Worm (Caenorhabditis elegans) whole organism, mixed stage, embryonic: ENCODE results near the gene mltn-6.

Source experiments
- M03D4.4 ChIP-seq: sonication (generic microtip); optimal IDR thresholded peaks from 2 replicates; lab custom pipeline; 2017; ENCODE audit warnings: mild to moderate bottlenecking, missing genetic modification characterization, missing compliant biosample characterization
- bed-3 ChIP-seq: fragments of 200-800 bp; sonication (Bioruptor generic); optimal IDR thresholded peaks from 3 replicates; lab custom pipeline; 2018; ENCODE audit warnings: mild to moderate bottlenecking, missing genetic modification characterization, moderate library complexity, missing compliant biosample characterization
- blmp-1 ChIP-seq: fragments of 150-350 bp; optimal IDR thresholded peaks from 2 replicates; lab custom pipeline; 2014; ENCODE audit warnings: missing biosample characterization, missing genetic modification characterization
- ceh-39 ChIP-seq: fragments of 150-350 bp; optimal IDR thresholded peaks from 2 replicates; lab custom pipeline; 2014; ENCODE audit warnings: missing biosample characterization, missing genetic modification characterization
- ceh-43 ChIP-seq: fragments of 200-800 bp; sonication (Bioruptor generic); optimal IDR thresholded peaks from 2 replicates; lab custom pipeline; 2018; ENCODE audit warnings: mild to moderate bottlenecking, missing genetic modification characterization, moderate library complexity, missing compliant biosample characterization
- ceh-83 ChIP-seq: fragments of 200-800 bp; sonication (Bioruptor generic); optimal IDR thresholded peaks from 2 replicates; lab custom pipeline; 2018; ENCODE audit warnings: mild to moderate bottlenecking, missing genetic modification characterization, missing compliant biosample characterization
- ces-1 ChIP-seq: fragments of 150-350 bp; optimal IDR thresholded peaks from 2 replicates; lab custom pipeline; 2014; ENCODE audit warnings: missing biosample characterization, missing genetic modification reagents, missing genetic modification characterization
- cnd-1 ChIP-seq: fragments of 200-800 bp; sonication (Bioruptor generic); optimal IDR thresholded peaks from 2 replicates; lab custom pipeline; 2018; ENCODE audit warnings: mild to moderate bottlenecking, missing genetic modification characterization, missing compliant biosample characterization
- drap-1 ChIP-seq: fragments of 200-800 bp; sonication (Bioruptor generic); optimal IDR thresholded peaks from 3 replicates; lab custom pipeline; 2018; ENCODE audit warnings: mild to moderate bottlenecking, missing genetic modification characterization, missing compliant biosample characterization
- elt-1 ChIP-seq: sonication (generic microtip); optimal IDR thresholded peaks from 2 replicates; lab custom pipeline; 2017; ENCODE audit warnings: missing genetic modification characterization, mild to moderate bottlenecking, missing compliant biosample characterization, antibody characterized with exemption, moderate library complexity, borderline replicate concordance; ENCODE audit not compliant: insufficient read depth
- elt-3 ChIP-seq: fragments of 150-350 bp; optimal IDR thresholded peaks from 2 replicates; lab custom pipeline; 2014; ENCODE audit warnings: missing biosample characterization, missing genetic modification characterization
- flh-1 ChIP-seq: fragments of 200-800 bp; sonication (Bioruptor generic); optimal IDR thresholded peaks from 2 replicates; lab custom pipeline; 2018; ENCODE audit warnings: mild to moderate bottlenecking, missing genetic modification characterization, moderate library complexity, missing compliant biosample characterization
- ham-2 ChIP-seq: fragments of 200-800 bp; sonication (Bioruptor generic); optimal IDR thresholded peaks from 2 replicates; lab custom pipeline; 2018; ENCODE audit warnings: mild to moderate bottlenecking, missing genetic modification characterization, missing compliant biosample characterization
- lin-13 ChIP-seq: fragments of 150-350 bp; optimal IDR thresholded peaks from 2 replicates; lab custom pipeline; 2014; ENCODE audit warnings: missing biosample characterization, missing genetic modification characterization
- lin-32 ChIP-seq: fragments of 200-800 bp; sonication (Bioruptor generic); optimal IDR thresholded peaks from 2 replicates; lab custom pipeline; 2018; ENCODE audit warnings: mild to moderate bottlenecking, missing genetic modification characterization, missing compliant biosample characterization
- mab-5 ChIP-seq: fragments of 150-350 bp; optimal IDR thresholded peaks from 2 replicates; lab custom pipeline; 2014; ENCODE audit warnings: missing biosample characterization, missing genetic modification characterization
- mep-1 ChIP-seq: fragments of 150-350 bp; optimal IDR thresholded peaks from 2 replicates; lab custom pipeline; 2017; ENCODE audit warnings: missing biosample characterization, missing genetic modification reagents, missing genetic modification characterization, inconsistent platforms
- mls-2 ChIP-seq: sonication (generic microtip); optimal IDR thresholded peaks from 2 replicates; lab custom pipeline; 2016; ENCODE audit warnings: mild to moderate bottlenecking, missing genetic modification characterization, moderate library complexity, missing compliant biosample characterization
- nhr-2 ChIP-seq: fragments of 150-350 bp; optimal IDR thresholded peaks from 2 replicates; lab custom pipeline; 2014; ENCODE audit warnings: missing biosample characterization, missing genetic modification characterization
- nhr-237 ChIP-seq: fragments of 150-350 bp; optimal IDR thresholded peaks from 2 replicates; lab custom pipeline; 2014; ENCODE audit warnings: missing biosample characterization, missing genetic modification characterization
- nhr-28 ChIP-seq: fragments of 150-350 bp; optimal IDR thresholded peaks from 2 replicates; lab custom pipeline; 2014; ENCODE audit warnings: missing biosample characterization, missing genetic modification characterization
- nhr-76 ChIP-seq: sonication (generic microtip); optimal IDR thresholded peaks from 2 replicates; lab custom pipeline; 2017; ENCODE audit warnings: missing biosample characterization, missing genetic modification characterization
- pha-4 ChIP-seq: fragments of 150-350 bp; optimal IDR thresholded peaks from 2 replicates; lab custom pipeline; 2018; ENCODE audit warnings: missing biosample characterization, missing genetic modification reagents, missing genetic modification characterization
- sem-2 ChIP-seq: fragments of 200-800 bp; sonication (Bioruptor generic); optimal IDR thresholded peaks from 2 replicates; lab custom pipeline; 2018; ENCODE audit warnings: mild to moderate bottlenecking, missing genetic modification characterization, missing compliant biosample characterization
- snpc-4 ChIP-seq: fragments of 150-350 bp; optimal IDR thresholded peaks from 2 replicates; lab custom pipeline; 2014; ENCODE audit warnings: missing biosample characterization, missing genetic modification characterization
- sptf-1 ChIP-seq: sonication (generic microtip); optimal IDR thresholded peaks from 2 replicates; lab custom pipeline; 2017; ENCODE audit warnings: mild to moderate bottlenecking, missing genetic modification characterization, moderate library complexity, missing compliant biosample characterization
- tbx-8 ChIP-seq: fragments of 200-800 bp; sonication (Bioruptor generic); optimal IDR thresholded peaks from 2 replicates; lab custom pipeline; 2018; ENCODE audit warnings: mild to moderate bottlenecking, missing genetic modification characterization, moderate library complexity, missing compliant biosample characterization
- unc-120 ChIP-seq: sonication (generic microtip); optimal IDR thresholded peaks from 2 replicates; lab custom pipeline; 2017; ENCODE audit warnings: missing genetic modification characterization, missing compliant biosample characterization; ENCODE audit not compliant: poor library complexity, severe bottlenecking
- unc-39 ChIP-seq: fragments of 150-350 bp; optimal IDR thresholded peaks from 2 replicates; lab custom pipeline; 2014; ENCODE audit warnings: missing biosample characterization, missing genetic modification characterization
- unc-62 ChIP-seq: fragments of 150-350 bp; optimal IDR thresholded peaks from 2 replicates; lab custom pipeline; 2014; ENCODE audit warnings: missing biosample characterization, missing genetic modification reagents, missing genetic modification characterization
- zip-8 ChIP-seq: fragments of 150-350 bp; optimal IDR thresholded peaks from 2 replicates; lab custom pipeline; 2014; ENCODE audit warnings: missing biosample characterization, missing genetic modification characterization
- ztf-11 ChIP-seq: fragments of 150-350 bp; optimal IDR thresholded peaks from 2 replicates; lab custom pipeline; 2014; ENCODE audit warnings: missing biosample characterization, missing genetic modification characterization

Gene mltn-6

DNA sequence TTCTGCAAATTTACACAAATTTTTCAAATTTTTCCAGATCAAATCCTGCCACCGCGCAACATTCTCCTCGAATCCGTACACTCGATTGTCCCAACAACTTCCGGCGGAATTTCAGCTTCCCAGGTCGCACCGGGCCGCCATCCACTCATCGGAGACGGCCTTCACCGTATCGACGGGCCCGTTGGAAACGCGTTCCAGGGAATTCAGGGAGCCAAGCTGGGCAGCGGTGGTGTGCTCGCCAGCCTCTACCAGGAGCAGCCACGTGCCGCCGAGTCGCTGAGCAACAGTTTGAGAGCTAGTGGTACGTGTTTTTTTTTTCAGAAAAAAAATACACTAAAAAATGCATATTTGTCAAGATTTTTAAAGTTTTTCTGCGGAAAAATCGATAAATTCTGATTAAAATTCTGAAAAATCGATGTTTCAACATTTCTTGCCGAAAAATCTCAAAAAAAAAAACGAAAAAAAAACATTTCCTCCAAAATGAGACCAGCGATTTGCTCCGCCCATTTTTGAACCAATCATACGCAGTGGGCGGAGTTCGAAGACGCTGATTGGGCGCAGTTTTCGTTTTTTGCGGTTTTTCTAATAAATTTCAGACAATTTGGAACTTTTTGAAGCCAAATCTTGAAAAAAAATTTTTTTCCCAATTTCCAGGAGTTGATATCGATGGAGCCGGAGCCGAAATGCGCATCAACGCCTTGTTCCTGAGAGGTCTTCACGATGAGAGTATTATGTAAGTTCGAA, 7.6 kb upstream of the mltn-6 start:
- TF ChIP-seq M03D4.4 (tag; lab: Kevin White, UChicago) (no peak), ceh-83 (GFP tag; lab: Kevin White, UChicago) (no peak), nhr-2 (tag; lab: Kevin White, UChicago) (no peak), ztf-11 (no peak), unc-120 (tag; lab: Kevin White, UChicago) (no peak), elt-3 (tag; lab: Kevin White, UChicago) (no peak), unc-62 (GFP tag; lab: Kevin White, UChicago) (no peak), elt-1 (tag; lab: Kevin White, UChicago) (no peak), drap-1 (GFP tag; lab: Kevin White, UChicago) (no peak), lin-13 (tag; lab: Kevin White, UChicago) (no peak), ceh-39 (no peak), tbx-8 (GFP tag; lab: Kevin White, UChicago) (no peak), snpc-4 (tag; lab: Kevin White, UChicago) (no peak), nhr-28 (tag; lab: Kevin White, UChicago) (no peak), flh-1 (GFP tag; lab: Kevin White, UChicago) (no peak), blmp-1 (tag; lab: Kevin White, UChicago) (no peak), unc-39 (tag; lab: Kevin White, UChicago) (no peak), sptf-1 (tag; lab: Kevin White, UChicago) (no peak), mls-2 (no peak), mep-1 (no peak)

DNA sequence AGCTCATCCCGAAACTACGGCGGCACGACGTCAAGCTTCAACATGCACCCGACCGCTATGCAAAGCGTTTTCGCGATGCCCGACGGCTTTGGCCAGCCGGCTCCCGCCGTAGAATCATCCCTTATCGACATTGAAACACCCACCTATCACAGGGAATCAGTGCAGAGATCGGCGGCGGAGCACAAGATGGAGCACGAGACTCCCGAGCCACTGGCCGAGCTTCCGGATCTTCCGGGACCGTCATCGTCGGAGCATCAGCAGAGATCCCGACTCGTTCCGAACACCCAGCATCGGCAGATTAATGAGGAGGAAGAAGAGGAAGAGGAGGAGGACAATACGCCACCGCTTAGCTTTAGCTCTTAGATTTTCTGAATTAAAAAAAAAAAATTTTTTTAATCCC, 6.3 kb upstream of the mltn-6 start:
- no peak for TF ChIP-seq mab-5 (tag; lab: Kevin White, UChicago)
- no peak for TF ChIP-seq cnd-1 (tag; lab: Kevin White, UChicago)
- TF ChIP-seq ham-2 (GFP tag; lab: Kevin White, UChicago) = no peak
- TF ChIP-seq mls-2 = no peak
- TF ChIP-seq lin-32 (GFP tag; lab: Kevin White, UChicago) = no peak
- no peak for TF ChIP-seq sem-2
- TF ChIP-seq nhr-237 (tag; lab: Kevin White, UChicago) = no peak
- TF ChIP-seq ceh-39 = no peak
- no peak for TF ChIP-seq elt-1 (tag; lab: Kevin White, UChicago)
- no peak for TF ChIP-seq nhr-2 (tag; lab: Kevin White, UChicago)
- TF ChIP-seq snpc-4 (tag; lab: Kevin White, UChicago) = no peak
- no peak for TF ChIP-seq blmp-1 (tag; lab: Kevin White, UChicago)

DNA sequence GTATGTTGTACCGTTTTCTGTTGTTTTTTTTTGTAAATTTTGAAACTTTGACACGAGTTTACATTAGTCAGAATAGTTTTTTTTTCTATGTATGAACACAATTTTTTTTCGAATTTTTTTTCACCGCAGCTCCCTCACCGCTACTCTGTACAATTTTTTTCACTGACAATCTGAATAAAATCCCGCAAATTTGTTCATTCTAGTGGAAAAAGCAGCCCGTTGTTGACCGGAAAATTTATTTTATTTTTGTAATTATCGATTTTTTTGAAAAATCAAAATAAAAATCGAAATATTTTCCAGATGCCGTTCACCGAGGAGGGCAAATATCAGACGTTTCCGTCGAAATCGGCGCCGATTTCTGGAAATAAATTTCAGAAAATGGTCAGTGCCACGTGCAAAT, 5.3 kb upstream of the mltn-6 start, which contains the start of gene T22H9.1:
Gene T22H9.1 (plus strand): TSS at position 301 of the 400 bp plus-strand sequence.
- TF ChIP-seq drap-1 (GFP tag; lab: Kevin White, UChicago) = no peak
- TF ChIP-seq nhr-76 (tag; lab: Kevin White, UChicago) = no peak
- no peak for TF ChIP-seq lin-32 (GFP tag; lab: Kevin White, UChicago)
- TF ChIP-seq mab-5 (tag; lab: Kevin White, UChicago) = no peak
- no peak for TF ChIP-seq ces-1
- TF ChIP-seq unc-120 (tag; lab: Kevin White, UChicago) = no peak

DNA sequence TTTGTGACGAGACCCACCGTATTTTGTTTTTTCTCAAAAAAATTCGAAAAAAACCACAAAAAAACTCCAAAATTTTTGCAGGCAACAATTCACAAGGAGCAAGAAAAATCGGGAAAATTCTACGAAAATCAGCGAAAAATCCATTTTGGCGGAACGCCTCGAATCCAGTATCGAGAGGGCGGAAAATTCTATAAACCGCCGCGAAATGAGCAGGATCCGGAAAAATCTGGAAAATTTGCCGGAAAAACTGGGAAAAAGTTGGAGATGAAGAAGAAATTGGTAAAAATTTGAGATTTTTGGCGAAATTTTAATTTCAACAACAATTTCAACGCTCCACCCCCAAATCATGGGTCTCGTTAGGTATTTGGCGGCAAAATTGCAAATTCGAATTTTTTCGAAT, 4.7 kb upstream of the mltn-6 start:
- TF ChIP-seq ztf-11 (no peak), nhr-2 (tag; lab: Kevin White, UChicago) (no peak), mep-1 (no peak), snpc-4 (tag; lab: Kevin White, UChicago) (no peak), zip-8 (no peak), ceh-43 (GFP tag; lab: Kevin White, UChicago) (no peak), ceh-39 (no peak), unc-39 (tag; lab: Kevin White, UChicago) (no peak), elt-1 (tag; lab: Kevin White, UChicago) (no peak), mls-2 (no peak), mab-5 (tag; lab: Kevin White, UChicago) (no peak), nhr-28 (tag; lab: Kevin White, UChicago) (no peak), lin-32 (GFP tag; lab: Kevin White, UChicago) (no peak), tbx-8 (GFP tag; lab: Kevin White, UChicago) (no peak), flh-1 (GFP tag; lab: Kevin White, UChicago) (no peak), bed-3 (GFP tag; lab: Kevin White, UChicago) (no peak), pha-4 (tag; lab: Kevin White, UChicago) (no peak), unc-62 (GFP tag; lab: Kevin White, UChicago) (no peak), ceh-83 (GFP tag; lab: Kevin White, UChicago) (no peak), nhr-237 (tag; lab: Kevin White, UChicago) (no peak)
